Fruit fly (Drosophila melanogaster): ENCODE measurements around the gene PyK.

PyK gene

dm6 chr3R:22400246-22400645, 32.9 kb downstream of the PyK start (continued):
- TF ChIP-seq CG4360 (GFP tag; IDR thresholded peaks at IDR 0.05) = no peak
- TF ChIP-seq Sox100B (GFP tag; optimal IDR thresholded peaks at IDR 0.05) = no peak
- no peak for TF ChIP-seq CG5180 (GFP tag; optimal IDR thresholded peaks at IDR 0.05)
- TF ChIP-seq ERR (GFP tag; optimal IDR thresholded peaks at IDR 0.05) = no peak
- no peak for TF ChIP-seq hbn (GFP tag; IDR thresholded peaks at IDR 0.05; ENCODE audit: partially characterized antibody)
- TF ChIP-seq pnt (GFP tag; optimal IDR thresholded peaks at IDR 0.05) = no peak
- TF ChIP-seq crol (GFP tag; IDR thresholded peaks at IDR 0.05) = no peak
- peak; percentile 42; the same call in 1 of the 2 replicates for TF ChIP-seq CG17328 (GFP tag; IDR thresholded peaks at IDR 0.05)
- TF ChIP-seq CG13123 (GFP tag; optimal IDR thresholded peaks at IDR 0.05) = no peak
- TF ChIP-seq knrl (GFP tag; IDR thresholded peaks at IDR 0.05; ENCODE audit: partially characterized antibody) = no peak
- no peak for TF ChIP-seq CG17361 (GFP tag; IDR thresholded peaks at IDR 0.05)
- peak; percentile 14 to 58 for TF ChIP-seq bsh (GFP tag; optimal IDR thresholded peaks at IDR 0.05)
- no peak for TF ChIP-seq her (GFP tag; optimal IDR thresholded peaks at IDR 0.05)
- TF ChIP-seq Doc2 (GFP tag; IDR thresholded peaks at IDR 0.05) = no peak
- TF ChIP-seq zfh1 (GFP tag; IDR thresholded peaks at IDR 0.05) = peak; percentile 56; the same call in 1 of the 3 replicates
- peak; percentile 23 for TF ChIP-seq HHEX (GFP tag; optimal IDR thresholded peaks at IDR 0.05)
- no peak for TF ChIP-seq org-1 (GFP tag; optimal IDR thresholded peaks at IDR 0.05)
- TF ChIP-seq CG10462 (GFP tag; optimal IDR thresholded peaks at IDR 0.05) = no peak
- no peak for TF ChIP-seq CG1647 (GFP tag; optimal IDR thresholded peaks at IDR 0.05)
- peak; percentile 40; the same call in 1 of the 2 replicates for TF ChIP-seq CG3847 (GFP tag; IDR thresholded peaks at IDR 0.05)
- no peak for TF ChIP-seq CkIIα-i1 (GFP tag; IDR thresholded peaks at IDR 0.05)
- no peak for TF ChIP-seq CG13296 (GFP tag; optimal IDR thresholded peaks at IDR 0.05)
- TF ChIP-seq pum (GFP tag; optimal IDR thresholded peaks at IDR 0.05) = no peak
- 0 out of 3 replicates have a peak, but pooled peaks have one; percentile 8 for TF ChIP-seq CG2889 (GFP tag; IDR thresholded peaks at IDR 0.05)
- TF ChIP-seq CG3281 (GFP tag; optimal IDR thresholded peaks at IDR 0.05) = no peak
- 0 out of 2 replicates have a peak, but pooled peaks have one; percentile 29 for TF ChIP-seq sob (GFP tag; IDR thresholded peaks at IDR 0.05)
- no peak for TF ChIP-seq C15 (GFP tag; IDR thresholded peaks at IDR 0.05)
- peak; percentile 21; the same call in 1 of the 3 replicates for TF ChIP-seq tgo (GFP tag; IDR thresholded peaks at IDR 0.05)
- no peak for TF ChIP-seq sima (GFP tag; optimal IDR thresholded peaks at IDR 0.05)
- TF ChIP-seq jigr1 (GFP tag; IDR thresholded peaks at IDR 0.05) = no peak
- no peak for TF ChIP-seq CG12299 (tag; optimal IDR thresholded peaks at IDR 0.05)
- no peak for TF ChIP-seq stc (GFP tag; IDR thresholded peaks at IDR 0.05)
- no peak for TF ChIP-seq CG6654 (GFP tag; optimal IDR thresholded peaks at IDR 0.05)
- no peak for TF ChIP-seq gfzf (GFP tag; optimal IDR thresholded peaks at IDR 0.05)
- TF ChIP-seq bab2 (GFP tag; optimal IDR thresholded peaks at IDR 0.05) = no peak
- no peak for TF ChIP-seq Bdp1 (GFP tag; optimal IDR thresholded peaks at IDR 0.05)
- TF ChIP-seq tx (GFP tag; optimal IDR thresholded peaks at IDR 0.05) = no peak
- peak; percentile 39 for TF ChIP-seq lilli (GFP tag; optimal IDR thresholded peaks at IDR 0.05)
- no peak for TF ChIP-seq CG3163 (GFP tag; optimal IDR thresholded peaks at IDR 0.05)
- no peak for TF ChIP-seq Ravus (GFP tag; IDR thresholded peaks at IDR 0.05)
- TF ChIP-seq Bgb (GFP tag; IDR thresholded peaks at IDR 0.05; ENCODE audit: partially characterized antibody) = no peak
- TF ChIP-seq sna (GFP tag; IDR thresholded peaks at IDR 0.05; ENCODE audit: partially characterized antibody) = no peak
- peak; percentile 8 for TF ChIP-seq CG1602 (GFP tag; optimal IDR thresholded peaks at IDR 0.05)
- peak; percentile 49; the same call in 1 of the 2 replicates for TF ChIP-seq Atf6 (GFP tag; IDR thresholded peaks at IDR 0.05)
- TF ChIP-seq Taf1 (GFP tag; IDR thresholded peaks at IDR 0.05) = peak; percentile 55
- TF ChIP-seq peb (GFP tag; IDR thresholded peaks at IDR 0.05) = no peak
- TF ChIP-seq trem (tag; optimal IDR thresholded peaks at IDR 0.05) = peak; percentile 15
- no peak for TF ChIP-seq CG15601 (tag; optimal IDR thresholded peaks at IDR 0.05)
- no peak for TF ChIP-seq CG2202 (tag; optimal IDR thresholded peaks at IDR 0.05)
- TF ChIP-seq CG2712 (tag; optimal IDR thresholded peaks at IDR 0.05) = no peak
- TF ChIP-seq slou (GFP tag; optimal IDR thresholded peaks at IDR 0.05) = no peak
- TF ChIP-seq chinmo (GFP tag; IDR thresholded peaks at IDR 0.05; ENCODE audit: partially characterized antibody) = no peak

Measured in whole organism, embryonic.